Worm (Caenorhabditis elegans) whole organism, L4 larva: ENCODE results near the gene srh-137.

ENCODE experiments used
- nhr-237 ChIP-seq: sonication (generic microtip); optimal IDR thresholded peaks from 2 replicates; lab custom pipeline; 2017; ENCODE audit warnings: missing biosample characterization, missing genetic modification characterization
- pha-4 ChIP-seq, 2 experiments: fragments of 150-350 bp in 1 of 2; fragments of 200-800 bp in 1 of 2; sonication (Bioruptor generic) in 1 of 2; IDR thresholded peaks in 1 of 2; optimal IDR thresholded peaks in 1 of 2; 2 replicates each; pipeline versions ENCODE4 v1.3.6 to Lab custom; 2014 to 2022; ENCODE audit warnings: missing genetic modification characterization in 2 of 2, missing genetic modification reagents in 2 of 2, missing biosample characterization in 1 of 2, missing compliant biosample characterization in 1 of 2

ce11 chrV:16716574-16716973, at the start of gene srh-137:
- TF ChIP-seq pha-4 (GFP tag; IDR thresholded peaks at IDR 0.05; lab: Robert Waterston, UW) (no peak), pha-4 (tag; optimal IDR thresholded peaks at IDR 0.05; lab: Kevin White, UChicago) (no peak), nhr-237 (no peak)
